Worm (Caenorhabditis elegans): Measurements from ENCODE around the gene H04D03.4.

- TF ChIP-seq elt-3 (tag; optimal IDR thresholded peaks at IDR 0.05) (no peak), bed-3 (GFP tag; optimal IDR thresholded peaks at IDR 0.05) (no peak), ces-1 (GFP tag; optimal IDR thresholded peaks at IDR 0.05) (no peak), snpc-4 (tag; optimal IDR thresholded peaks at IDR 0.05) (no peak)
Observed at ce11 chrIII:10469574-10470055, 18.7 kb upstream of the H04D03.4 start, which contains the start of gene D2045.5.
